Worm (Caenorhabditis elegans) whole organism, mixed stage, embryonic: ENCODE measurements around the gene mlt-4.
"Not testable (repeated sequence)": the region's sequence is repeated elsewhere in the genome, so short reads cannot be mapped to it uniquely, and the experiment has no call there.

Experiments used
- M03D4.4 ChIP-seq: sonication (generic microtip); optimal IDR thresholded peaks from 2 replicates; lab custom pipeline; 2017; ENCODE audit warnings: mild to moderate bottlenecking, missing genetic modification characterization, missing compliant biosample characterization
- bed-3 ChIP-seq: fragments of 200-800 bp; sonication (Bioruptor generic); optimal IDR thresholded peaks from 3 replicates; lab custom pipeline; 2018; ENCODE audit warnings: mild to moderate bottlenecking, missing genetic modification characterization, moderate library complexity, missing compliant biosample characterization
- cnd-1 ChIP-seq: fragments of 200-800 bp; sonication (Bioruptor generic); optimal IDR thresholded peaks from 2 replicates; lab custom pipeline; 2018; ENCODE audit warnings: mild to moderate bottlenecking, missing genetic modification characterization, missing compliant biosample characterization
- elt-1 ChIP-seq: sonication (generic microtip); optimal IDR thresholded peaks from 2 replicates; lab custom pipeline; 2017; ENCODE audit warnings: missing genetic modification characterization, mild to moderate bottlenecking, missing compliant biosample characterization, antibody characterized with exemption, moderate library complexity, borderline replicate concordance; ENCODE audit not compliant: insufficient read depth
- flh-1 ChIP-seq: fragments of 200-800 bp; sonication (Bioruptor generic); optimal IDR thresholded peaks from 2 replicates; lab custom pipeline; 2018; ENCODE audit warnings: mild to moderate bottlenecking, missing genetic modification characterization, moderate library complexity, missing compliant biosample characterization
- hlh-1 ChIP-seq: fragments of 150-350 bp; optimal IDR thresholded peaks from 2 replicates; lab custom pipeline; 2014; ENCODE audit warnings: missing biosample characterization, missing genetic modification reagents, missing genetic modification characterization
- lin-13 ChIP-seq: fragments of 150-350 bp; optimal IDR thresholded peaks from 2 replicates; lab custom pipeline; 2014; ENCODE audit warnings: missing biosample characterization, missing genetic modification characterization
- mep-1 ChIP-seq: fragments of 150-350 bp; optimal IDR thresholded peaks from 2 replicates; lab custom pipeline; 2017; ENCODE audit warnings: missing biosample characterization, missing genetic modification reagents, missing genetic modification characterization, inconsistent platforms
- nhr-12 ChIP-seq: fragments of 150-350 bp; optimal IDR thresholded peaks from 2 replicates; lab custom pipeline; 2014; ENCODE audit warnings: missing biosample characterization, missing genetic modification characterization
- nhr-237 ChIP-seq: fragments of 150-350 bp; optimal IDR thresholded peaks from 2 replicates; lab custom pipeline; 2014; ENCODE audit warnings: missing biosample characterization, missing genetic modification characterization
- pha-4 ChIP-seq: fragments of 150-350 bp; optimal IDR thresholded peaks from 2 replicates; lab custom pipeline; 2018; ENCODE audit warnings: missing biosample characterization, missing genetic modification reagents, missing genetic modification characterization
- unc-39 ChIP-seq: fragments of 150-350 bp; optimal IDR thresholded peaks from 2 replicates; lab custom pipeline; 2014; ENCODE audit warnings: missing biosample characterization, missing genetic modification characterization
- unc-62 ChIP-seq: fragments of 150-350 bp; optimal IDR thresholded peaks from 2 replicates; lab custom pipeline; 2014; ENCODE audit warnings: missing biosample characterization, missing genetic modification reagents, missing genetic modification characterization

ce11 chrV:20303288-20303687 is 14.1 kb upstream of the mlt-4 start, which contains the start of gene ZC15.3:
- TF ChIP-seq hlh-1 (tag; lab: Kevin White, UChicago); bed-3 (GFP tag; lab: Kevin White, UChicago); nhr-237 (tag; lab: Kevin White, UChicago); cnd-1; flh-1 (GFP tag; lab: Kevin White, UChicago); unc-39 (tag; lab: Kevin White, UChicago); M03D4.4 (tag; lab: Kevin White, UChicago); pha-4 (tag; lab: Kevin White, UChicago); mep-1 (tag; lab: Kevin White, UChicago); unc-62 (GFP tag; lab: Kevin White, UChicago); nhr-12 (tag; lab: Kevin White, UChicago); lin-13 (tag; lab: Kevin White, UChicago); elt-1 (tag; lab: Kevin White, UChicago): not testable (repeated sequence)
